1 fruit fly cellular context compared by ENCODE assay signal in genomic region chr2L:10339212-10339721, dm6.
TF ChIP-seq lines count a peak whose summit lies in the region.

Gene SamDC (plus strand): TSS chr2L:10339457.

TF ChIP-seq in whole organism, embryonic, 481 proteins besides CTCF, POLR2A, EP300 and RAD21 (continued from another document and continues in another):
- TF ChIP-seq dysf (GFP tag; IDR thresholded peaks at IDR 0.05; lab: Robert Waterston, UW), result peak; percentile 59; the same call in 1 of the 3 replicates
- no peak for TF ChIP-seq NC2β (GFP tag; optimal IDR thresholded peaks at IDR 0.05; lab: Kevin White, UChicago)
- TF ChIP-seq CG10462 (GFP tag; optimal IDR thresholded peaks at IDR 0.05; lab: Kevin White, UChicago), result no peak
- no peak for TF ChIP-seq CG2202 (tag; optimal IDR thresholded peaks at IDR 0.05; lab: Kevin White, UChicago)
- no peak for TF ChIP-seq dati (GFP tag; IDR thresholded peaks at IDR 0.05; lab: Robert Waterston, UW)
- peak; percentile 52 for TF ChIP-seq CG7839 (tag; optimal IDR thresholded peaks at IDR 0.05; lab: Kevin White, UChicago)
- no peak for TF ChIP-seq wor (GFP tag; IDR thresholded peaks at IDR 0.05; lab: Robert Waterston, UW)
- TF ChIP-seq CG4360 (GFP tag; IDR thresholded peaks at IDR 0.05; lab: Robert Waterston, UW), result 0 out of 2 replicates have a peak, but pooled peaks have one; percentile 31
- TF ChIP-seq ind (GFP tag; optimal IDR thresholded peaks at IDR 0.05; lab: Kevin White, UChicago), result peak; percentile 25
- peak; percentile 52 for TF ChIP-seq gro (GFP tag; optimal IDR thresholded peaks at IDR 0.05; lab: Kevin White, UChicago)
- TF ChIP-seq danr (GFP tag; IDR thresholded peaks at IDR 0.05; lab: Robert Waterston, UW), result no peak
- TF ChIP-seq Sox100B (GFP tag; optimal IDR thresholded peaks at IDR 0.05; lab: Kevin White, UChicago), result peak; percentile 17
- TF ChIP-seq CrebB (tag; optimal IDR thresholded peaks at IDR 0.05; lab: Kevin White, UChicago), result peak; percentile 18
- TF ChIP-seq Lim3 (GFP tag; IDR thresholded peaks at IDR 0.05; lab: Robert Waterston, UW), result no peak
- TF ChIP-seq ro (GFP tag; IDR thresholded peaks at IDR 0.05; lab: Robert Waterston, UW), result no peak
- no peak for TF ChIP-seq vfl (GFP tag; optimal IDR thresholded peaks at IDR 0.05; lab: Kevin White, UChicago)
- no peak for TF ChIP-seq CHES-1-like (GFP tag; optimal IDR thresholded peaks at IDR 0.05; lab: Kevin White, UChicago)
- TF ChIP-seq sr (GFP tag; IDR thresholded peaks at IDR 0.05; lab: Robert Waterston, UW), result no peak
- no peak for TF ChIP-seq CG1832 (GFP tag; optimal IDR thresholded peaks at IDR 0.05; lab: Kevin White, UChicago)
- TF ChIP-seq fd3F (GFP tag; optimal IDR thresholded peaks at IDR 0.05; lab: Kevin White, UChicago), result peak; percentile 25
- no peak for TF ChIP-seq kah (GFP tag; optimal IDR thresholded peaks at IDR 0.05; lab: Kevin White, UChicago)
- no peak for TF ChIP-seq CG3163 (GFP tag; optimal IDR thresholded peaks at IDR 0.05; lab: Kevin White, UChicago)
- TF ChIP-seq CG12071 (GFP tag; optimal IDR thresholded peaks at IDR 0.05; lab: Kevin White, UChicago), result no peak
- peak; percentile 58 for TF ChIP-seq zen (tag; optimal IDR thresholded peaks at IDR 0.05; lab: Kevin White, UChicago)
- no peak for TF ChIP-seq H2.0 (GFP tag; IDR thresholded peaks at IDR 0.05; lab: Robert Waterston, UW)
- TF ChIP-seq CG13123 (GFP tag; optimal IDR thresholded peaks at IDR 0.05; lab: Kevin White, UChicago), result peak; percentile 12
- TF ChIP-seq CG2120 (GFP tag; optimal IDR thresholded peaks at IDR 0.05; lab: Kevin White, UChicago), result peak; percentile 37
- TF ChIP-seq Mad (GFP tag; optimal IDR thresholded peaks at IDR 0.05; lab: Kevin White, UChicago), result peak; percentile 4
- no peak for TF ChIP-seq CG3407 (GFP tag; optimal IDR thresholded peaks at IDR 0.05; lab: Kevin White, UChicago)
- TF ChIP-seq inv (GFP tag; IDR thresholded peaks at IDR 0.05; lab: Robert Waterston, UW; ENCODE audit: partially characterized antibody), result peak; percentile 81
- no peak for TF ChIP-seq CG7928 (GFP tag; optimal IDR thresholded peaks at IDR 0.05; lab: Kevin White, UChicago)
- TF ChIP-seq mirr (GFP tag; optimal IDR thresholded peaks at IDR 0.05; lab: Kevin White, UChicago), result peak; percentile 47
- peak; percentile 59 for TF ChIP-seq CG15601 (tag; optimal IDR thresholded peaks at IDR 0.05; lab: Kevin White, UChicago)
- no peak for TF ChIP-seq CG11560 (tag; IDR thresholded peaks at IDR 0.05; lab: Robert Waterston, UW)
- peak; percentile 19; the same call in 1 of the 3 replicates for TF ChIP-seq CG14050 (GFP tag; IDR thresholded peaks at IDR 0.05; lab: Robert Waterston, UW)
- TF ChIP-seq CG18619 (GFP tag; optimal IDR thresholded peaks at IDR 0.05; lab: Kevin White, UChicago), result no peak
- TF ChIP-seq rib (GFP tag; IDR thresholded peaks at IDR 0.05; lab: Robert Waterston, UW), result no peak
- peak; percentile 78 for TF ChIP-seq stwl (tag; optimal IDR thresholded peaks at IDR 0.05; lab: Kevin White, UChicago)
- TF ChIP-seq CG1792 (GFP tag; optimal IDR thresholded peaks at IDR 0.05; lab: Kevin White, UChicago), result no peak
- peak; percentile 42 for TF ChIP-seq phol (tag; optimal IDR thresholded peaks at IDR 0.05; lab: Kevin White, UChicago)
- TF ChIP-seq fd102C (GFP tag; optimal IDR thresholded peaks at IDR 0.05; lab: Kevin White, UChicago), result no peak
- TF ChIP-seq CG12744 (GFP tag; optimal IDR thresholded peaks at IDR 0.05; lab: Kevin White, UChicago), result no peak
- no peak for TF ChIP-seq jing (GFP tag; optimal IDR thresholded peaks at IDR 0.05; lab: Kevin White, UChicago)
- peak; percentile 49; the same call in 1 of the 2 replicates for TF ChIP-seq CG31441 (GFP tag; IDR thresholded peaks at IDR 0.05; lab: Robert Waterston, UW)
- no peak for TF ChIP-seq CG8089 (GFP tag; optimal IDR thresholded peaks at IDR 0.05; lab: Kevin White, UChicago)
- peak; percentile 36 for TF ChIP-seq CG10209 (GFP tag; optimal IDR thresholded peaks at IDR 0.05; lab: Kevin White, UChicago)
- peak; percentile 38 for TF ChIP-seq psq (GFP tag; optimal IDR thresholded peaks at IDR 0.05; lab: Kevin White, UChicago)
- TF ChIP-seq croc (GFP tag; conservative IDR thresholded peaks at IDR 0.05; lab: Robert Waterston, UW), result no peak
- TF ChIP-seq BEAF-32 (GFP tag; optimal IDR thresholded peaks at IDR 0.05; lab: Kevin White, UChicago), result peak; percentile 88
- TF ChIP-seq gsb (GFP tag; IDR thresholded peaks at IDR 0.05; lab: Robert Waterston, UW), result no peak
- TF ChIP-seq Hey (tag; optimal IDR thresholded peaks at IDR 0.05; lab: Kevin White, UChicago), result no peak
- TF ChIP-seq CG10274 (GFP tag; optimal IDR thresholded peaks at IDR 0.05; lab: Kevin White, UChicago), result no peak
- TF ChIP-seq Sin3A (optimal IDR thresholded peaks at IDR 0.05; lab: Kevin White, UChicago), result peak; percentile 10
- TF ChIP-seq CG6689 (GFP tag; IDR thresholded peaks at IDR 0.05; lab: Robert Waterston, UW), result 0 out of 2 replicates have a peak, but pooled peaks have one; percentile 24
- no peak for TF ChIP-seq CG11398 (GFP tag; optimal IDR thresholded peaks at IDR 0.05; lab: Kevin White, UChicago)
- TF ChIP-seq pita (GFP tag; optimal IDR thresholded peaks at IDR 0.05; lab: Kevin White, UChicago), result no peak
- TF ChIP-seq gcm2 (GFP tag; optimal IDR thresholded peaks at IDR 0.05; lab: Kevin White, UChicago), result no peak
- TF ChIP-seq Atf3 (GFP tag; optimal IDR thresholded peaks at IDR 0.05; lab: Kevin White, UChicago), result no peak
- no peak; the same call in 1 of the 2 replicates for TF ChIP-seq lmd (GFP tag; IDR thresholded peaks at IDR 0.05; lab: Robert Waterston, UW)
- peak; percentile 51 for TF ChIP-seq Xbp1 (GFP tag; optimal IDR thresholded peaks at IDR 0.05; lab: Kevin White, UChicago)
- TF ChIP-seq otp (GFP tag; IDR thresholded peaks at IDR 0.05; lab: Robert Waterston, UW), result no peak
- peak; percentile 25 for TF ChIP-seq jumu (GFP tag; optimal IDR thresholded peaks at IDR 0.05; lab: Kevin White, UChicago)
- peak; percentile 59 for TF ChIP-seq HmgZ (tag; optimal IDR thresholded peaks at IDR 0.05; lab: Kevin White, UChicago)
- TF ChIP-seq CG14965 (GFP tag; optimal IDR thresholded peaks at IDR 0.05; lab: Kevin White, UChicago; ENCODE audit: borderline replicate concordance), result no peak
- TF ChIP-seq nerfin-1 (tag; optimal IDR thresholded peaks at IDR 0.05; lab: Kevin White, UChicago), result no peak
- no peak; the same call in 1 of the 2 replicates for TF ChIP-seq CG9932 (GFP tag; IDR thresholded peaks at IDR 0.05; lab: Robert Waterston, UW)
- no peak for TF ChIP-seq Nf-YA (GFP tag; IDR thresholded peaks at IDR 0.05; lab: Robert Waterston, UW)
- TF ChIP-seq CG7357 (GFP tag; IDR thresholded peaks at IDR 0.05; lab: Robert Waterston, UW), result peak; percentile 96
- TF ChIP-seq tap (tag; optimal IDR thresholded peaks at IDR 0.05; lab: Kevin White, UChicago), result no peak
- peak; percentile 13 for TF ChIP-seq wek (GFP tag; optimal IDR thresholded peaks at IDR 0.05; lab: Kevin White, UChicago)
- peak; percentile 65; the same call in 1 of the 2 replicates for TF ChIP-seq sob (GFP tag; IDR thresholded peaks at IDR 0.05; lab: Robert Waterston, UW)
- TF ChIP-seq HLHmδ (GFP tag; optimal IDR thresholded peaks at IDR 0.05; lab: Kevin White, UChicago), result peak; percentile 46
- no peak for TF ChIP-seq klu (GFP tag; IDR thresholded peaks at IDR 0.05; lab: Robert Waterston, UW)
- peak; percentile 5 for TF ChIP-seq CG18764 (GFP tag; optimal IDR thresholded peaks at IDR 0.05; lab: Kevin White, UChicago)
- TF ChIP-seq CG17361 (GFP tag; IDR thresholded peaks at IDR 0.05; lab: Robert Waterston, UW), result peak; percentile 4
- peak; percentile 35 for TF ChIP-seq schlank (tag; optimal IDR thresholded peaks at IDR 0.05; lab: Kevin White, UChicago)
- TF ChIP-seq Hsf (GFP tag; optimal IDR thresholded peaks at IDR 0.05; lab: Kevin White, UChicago), result peak; percentile 36
- no peak for TF ChIP-seq GATAe (GFP tag; conservative IDR thresholded peaks at IDR 0.05; lab: Robert Waterston, UW)
- TF ChIP-seq CG15514 (GFP tag; optimal IDR thresholded peaks at IDR 0.05; lab: Kevin White, UChicago), result peak; percentile 80
- TF ChIP-seq CG1024 (GFP tag; IDR thresholded peaks at IDR 0.05; lab: Robert Waterston, UW), result peak; percentile 95
- TF ChIP-seq btn (GFP tag; optimal IDR thresholded peaks at IDR 0.05; lab: Kevin White, UChicago), result no peak
- TF ChIP-seq CG3995 (GFP tag; optimal IDR thresholded peaks at IDR 0.05; lab: Kevin White, UChicago), result peak; percentile 8
- peak; percentile 18 for TF ChIP-seq eyg (GFP tag; optimal IDR thresholded peaks at IDR 0.05; lab: Kevin White, UChicago)
- TF ChIP-seq CG9609 (GFP tag; optimal IDR thresholded peaks at IDR 0.05; lab: Kevin White, UChicago), result no peak
- TF ChIP-seq bbx (GFP tag; IDR thresholded peaks at IDR 0.05; lab: Robert Waterston, UW; ENCODE audit: partially characterized antibody), result peak; percentile 86
- TF ChIP-seq prd (optimal IDR thresholded peaks at IDR 0.05; lab: Kevin White, UChicago), result no peak
- no peak; the same call in 1 of the 3 replicates for TF ChIP-seq prd (GFP tag; IDR thresholded peaks at IDR 0.05; lab: Robert Waterston, UW)
- no peak for TF ChIP-seq Atf-2 (GFP tag; optimal IDR thresholded peaks at IDR 0.05; lab: Kevin White, UChicago)
- TF ChIP-seq Bdp1 (GFP tag; optimal IDR thresholded peaks at IDR 0.05; lab: Kevin White, UChicago), result no peak
- no peak for TF ChIP-seq Gug (GFP tag; IDR thresholded peaks at IDR 0.05; lab: Robert Waterston, UW)
- TF ChIP-seq CG7271 (tag; optimal IDR thresholded peaks at IDR 0.05; lab: Kevin White, UChicago), result no peak
- peak; percentile 36 for TF ChIP-seq BtbVII (GFP tag; optimal IDR thresholded peaks at IDR 0.05; lab: Kevin White, UChicago)
- no peak for TF ChIP-seq CG12104 (GFP tag; optimal IDR thresholded peaks at IDR 0.05; lab: Kevin White, UChicago)
- peak; percentile 37 for TF ChIP-seq Hr3 (GFP tag; optimal IDR thresholded peaks at IDR 0.05; lab: Kevin White, UChicago)
- no peak; the same call in 1 of the 2 replicates for TF ChIP-seq chm (GFP tag; IDR thresholded peaks at IDR 0.05; lab: Robert Waterston, UW)
- TF ChIP-seq salm (tag; optimal IDR thresholded peaks at IDR 0.05; lab: Kevin White, UChicago), result peak; percentile 14
- TF ChIP-seq oc (tag; optimal IDR thresholded peaks at IDR 0.05; lab: Kevin White, UChicago), result no peak
- TF ChIP-seq da (GFP tag; optimal IDR thresholded peaks at IDR 0.05; lab: Kevin White, UChicago), result no peak
- peak; percentile 63 for TF ChIP-seq sna (GFP tag; IDR thresholded peaks at IDR 0.05; lab: Robert Waterston, UW; ENCODE audit: partially characterized antibody)
- no peak for TF ChIP-seq CG3065 (GFP tag; optimal IDR thresholded peaks at IDR 0.05; lab: Kevin White, UChicago)
- peak in 1 of 2 experiments; percentile 7 for TF ChIP-seq eve (GFP tag; optimal IDR thresholded peaks at IDR 0.05; lab: Kevin White, UChicago)
- peak; percentile 42 for TF ChIP-seq E2f2 (GFP tag; IDR thresholded peaks at IDR 0.05; lab: Robert Waterston, UW)
- peak; percentile 64; the same call in 1 of the 2 replicates for TF ChIP-seq stc (GFP tag; IDR thresholded peaks at IDR 0.05; lab: Robert Waterston, UW)
- TF ChIP-seq Elba2 (GFP tag; optimal IDR thresholded peaks at IDR 0.05; lab: Kevin White, UChicago), result no peak
- TF ChIP-seq slp2 (GFP tag; optimal IDR thresholded peaks at IDR 0.05; lab: Kevin White, UChicago), result no peak
- TF ChIP-seq vnd (GFP tag; IDR thresholded peaks at IDR 0.05; lab: Robert Waterston, UW; ENCODE audit: partially characterized antibody), result peak; percentile 59; the same call in 2 of the 3 replicates
- peak in 2 of 3 experiments; percentile 24 to 98 for TF ChIP-seq lola (GFP tag; optimal IDR thresholded peaks at IDR 0.05; lab: Kevin White, UChicago)
- TF ChIP-seq CG7556 (GFP tag; optimal IDR thresholded peaks at IDR 0.05; lab: Kevin White, UChicago), result peak; percentile 21
- peak; percentile 8 for TF ChIP-seq CG4707 (GFP tag; optimal IDR thresholded peaks at IDR 0.05; lab: Kevin White, UChicago)
- peak; percentile 39 for TF ChIP-seq CG1602 (GFP tag; optimal IDR thresholded peaks at IDR 0.05; lab: Kevin White, UChicago)
- TF ChIP-seq cato (GFP tag; optimal IDR thresholded peaks at IDR 0.05; lab: Kevin White, UChicago; ENCODE audit: borderline replicate concordance), result no peak
- TF ChIP-seq Hmr (GFP tag; optimal IDR thresholded peaks at IDR 0.05; lab: Kevin White, UChicago), result peak; percentile 75
- peak; percentile 53 for TF ChIP-seq CG2712 (tag; optimal IDR thresholded peaks at IDR 0.05; lab: Kevin White, UChicago)
- 0 out of 2 replicates have a peak, but pooled peaks have one; percentile 13 for TF ChIP-seq cas (GFP tag; IDR thresholded peaks at IDR 0.05; lab: Robert Waterston, UW)
- peak; percentile 69 for TF ChIP-seq Rfx (GFP tag; IDR thresholded peaks at IDR 0.05; lab: Robert Waterston, UW)
- TF ChIP-seq CG10366 (GFP tag; IDR thresholded peaks at IDR 0.05; lab: Robert Waterston, UW), result no peak; the same call in 1 of the 2 replicates
- TF ChIP-seq CG13287 (GFP tag; IDR thresholded peaks at IDR 0.05; lab: Robert Waterston, UW; ENCODE audit: partially characterized antibody), result peak; percentile 79
- peak; percentile 17 for TF ChIP-seq Dp (GFP tag; optimal IDR thresholded peaks at IDR 0.05; lab: Kevin White, UChicago)
- peak; percentile 97 for TF ChIP-seq CG30020 (tag; optimal IDR thresholded peaks at IDR 0.05; lab: Kevin White, UChicago)
- peak; percentile 25 for TF ChIP-seq CG9437 (GFP tag; optimal IDR thresholded peaks at IDR 0.05; lab: Kevin White, UChicago)
- peak; percentile 26 for TF ChIP-seq dmrt99B (tag; optimal IDR thresholded peaks at IDR 0.05; lab: Kevin White, UChicago)
- TF ChIP-seq ken (GFP tag; IDR thresholded peaks at IDR 0.05; lab: Robert Waterston, UW), result no peak
- peak; percentile 45 for TF ChIP-seq trem (tag; optimal IDR thresholded peaks at IDR 0.05; lab: Kevin White, UChicago)
- peak; percentile 61 for TF ChIP-seq YL-1 (GFP tag; optimal IDR thresholded peaks at IDR 0.05; lab: Kevin White, UChicago)
- TF ChIP-seq Xrp1 (GFP tag; IDR thresholded peaks at IDR 0.05; lab: Robert Waterston, UW), result peak; percentile 32; the same call in 1 of the 2 replicates
- TF ChIP-seq CG42726 (GFP tag; IDR thresholded peaks at IDR 0.05; lab: Robert Waterston, UW; ENCODE audit: partially characterized antibody), result peak; percentile 82; the same call in 1 of the 2 replicates
- TF ChIP-seq Fer3 (tag; optimal IDR thresholded peaks at IDR 0.05; lab: Kevin White, UChicago), result peak; percentile 34
- no peak for TF ChIP-seq cg (GFP tag; optimal IDR thresholded peaks at IDR 0.05; lab: Kevin White, UChicago)
- TF ChIP-seq Camta (GFP tag; optimal IDR thresholded peaks at IDR 0.05; lab: Kevin White, UChicago), result no peak
- peak; percentile 16 for TF ChIP-seq ash1 (GFP tag; optimal IDR thresholded peaks at IDR 0.05; lab: Kevin White, UChicago)
- no peak for TF ChIP-seq CG10543 (GFP tag; optimal IDR thresholded peaks at IDR 0.05; lab: Kevin White, UChicago)
- no peak for TF ChIP-seq CG12236 (GFP tag; optimal IDR thresholded peaks at IDR 0.05; lab: Kevin White, UChicago)
